Worm (Caenorhabditis elegans) whole organism, young adult: ENCODE measurements around the gene cut-1.
A peak's percentile ranks its signal among the peaks of the same experiment; 100 is the strongest.

Source experiments
- B0336.3 ChIP-seq: fragments of 200-800 bp; sonication (Bioruptor generic); IDR thresholded peaks from 2 replicates; pipeline ENCODE4 v1.3.6; 2022; ENCODE audit warnings: missing genetic modification characterization, missing compliant biosample characterization
- C06A6.2 ChIP-seq: fragments of 200-800 bp; sonication (Bioruptor generic); conservative IDR thresholded peaks from 2 replicates; pipeline ENCODE4 v1.3.6; 2022; ENCODE audit warnings: missing genetic modification characterization, missing compliant biosample characterization
- D2030.7 ChIP-seq: fragments of 200-800 bp; sonication (Bioruptor generic); IDR thresholded peaks from 2 replicates; pipeline ENCODE4 v1.3.6; 2022; ENCODE audit warnings: missing genetic modification reagents, missing genetic modification characterization, missing compliant biosample characterization
- F22D6.2 ChIP-seq: sonication (generic microtip); optimal IDR thresholded peaks from 2 replicates; lab custom pipeline; 2016; ENCODE audit warnings: mild to moderate bottlenecking, missing genetic modification characterization, missing compliant biosample characterization
- F33H1.4 ChIP-seq: fragments of 200-800 bp; sonication (Bioruptor generic); IDR thresholded peaks from 2 replicates; pipeline ENCODE4 v1.3.6; 2022; ENCODE audit warnings: missing genetic modification reagents, missing genetic modification characterization, missing compliant biosample characterization
- F37B4.10 ChIP-seq: fragments of 200-800 bp; sonication (Bioruptor generic); IDR thresholded peaks from 2 replicates; pipeline ENCODE4 v1.3.6; 2022; ENCODE audit warnings: missing genetic modification characterization, missing compliant biosample characterization
- F52B5.7 ChIP-seq: sonication (generic microtip); optimal IDR thresholded peaks from 2 replicates; lab custom pipeline; 2016; ENCODE audit warnings: mild to moderate bottlenecking, missing genetic modification characterization, missing compliant biosample characterization
- F57A8.1 ChIP-seq: fragments of 200-800 bp; sonication (Bioruptor generic); optimal IDR thresholded peaks from 2 replicates; lab custom pipeline; 2018; ENCODE audit warnings: mild to moderate bottlenecking, missing genetic modification characterization, moderate library complexity, missing compliant biosample characterization
- Y53F4B.3 ChIP-seq: fragments of 200-800 bp; sonication (Bioruptor generic); IDR thresholded peaks from 2 replicates; pipeline ENCODE4 v1.3.6; 2022; ENCODE audit warnings: missing genetic modification reagents, missing genetic modification characterization, missing compliant biosample characterization
- Y53G8AR.9 ChIP-seq: fragments of 200-800 bp; sonication (Bioruptor generic); conservative IDR thresholded peaks from 2 replicates; pipeline ENCODE4 v1.3.6; 2022; ENCODE audit warnings: missing genetic modification reagents, missing genetic modification characterization, missing compliant biosample characterization
- Y67H2A.10 ChIP-seq: fragments of 200-800 bp; sonication (Bioruptor generic); conservative IDR thresholded peaks from 2 replicates; pipeline ENCODE4 v1.3.6; 2022; ENCODE audit warnings: missing genetic modification reagents, missing genetic modification characterization, missing compliant biosample characterization
- Y95B8A.8 ChIP-seq: fragments of 200-800 bp; sonication (Bioruptor generic); IDR thresholded peaks from 2 replicates; pipeline ENCODE4 v1.3.6; 2022; ENCODE audit warnings: missing genetic modification reagents, missing genetic modification characterization, missing compliant biosample characterization
- atf-7 ChIP-seq: sonication (generic microtip); optimal IDR thresholded peaks from 2 replicates; lab custom pipeline; 2017; ENCODE audit warnings: mild to moderate bottlenecking, missing genetic modification characterization, missing compliant biosample characterization
- attf-6 ChIP-seq: fragments of 200-800 bp; sonication (Bioruptor generic); IDR thresholded peaks from 2 replicates; pipeline ENCODE4 v1.3.6; 2022; ENCODE audit warnings: missing genetic modification reagents, missing genetic modification characterization, missing compliant biosample characterization
- bed-1 ChIP-seq: fragments of 200-800 bp; sonication (Bioruptor generic); IDR thresholded peaks from 2 replicates; pipeline ENCODE4 v1.3.6; 2022; ENCODE audit warnings: missing genetic modification reagents, missing genetic modification characterization, missing compliant biosample characterization
- cebp-2 ChIP-seq: fragments of 200-800 bp; sonication (Bioruptor generic); IDR thresholded peaks from 2 replicates; pipeline ENCODE4 v1.3.6; 2022; ENCODE audit warnings: missing genetic modification characterization, missing compliant biosample characterization
- ceh-100 ChIP-seq: fragments of 200-800 bp; sonication (Bioruptor generic); IDR thresholded peaks from 2 replicates; pipeline ENCODE4 v1.3.6; 2022; ENCODE audit warnings: missing genetic modification reagents, missing genetic modification characterization, missing compliant biosample characterization
- ceh-27 ChIP-seq: fragments of 200-800 bp; sonication (Bioruptor generic); optimal IDR thresholded peaks from 2 replicates; lab custom pipeline; 2018; ENCODE audit warnings: mild to moderate bottlenecking, missing genetic modification characterization, moderate library complexity, missing compliant biosample characterization
- ceh-58 ChIP-seq: fragments of 200-800 bp; sonication (Bioruptor generic); IDR thresholded peaks from 2 replicates; pipeline ENCODE4 v1.3.6; 2022; ENCODE audit warnings: missing genetic modification characterization, missing compliant biosample characterization
- ceh-79 ChIP-seq: sonication (generic microtip); optimal IDR thresholded peaks from 2 replicates; lab custom pipeline; 2017; ENCODE audit warnings: mild to moderate bottlenecking, missing genetic modification characterization, missing compliant biosample characterization
- ceh-91 ChIP-seq: fragments of 200-800 bp; sonication (Bioruptor generic); IDR thresholded peaks from 2 replicates; pipeline ENCODE4 v1.3.6; 2022; ENCODE audit warnings: missing genetic modification reagents, missing genetic modification characterization, missing compliant biosample characterization
- die-1 ChIP-seq: sonication (generic microtip); optimal IDR thresholded peaks from 2 replicates; lab custom pipeline; 2016; ENCODE audit warnings: missing genotype, mild to moderate bottlenecking, missing genetic modification characterization, missing compliant biosample characterization
- dpff-1 ChIP-seq: sonication (generic microtip); optimal IDR thresholded peaks from 2 replicates; lab custom pipeline; 2017; ENCODE audit warnings: mild to moderate bottlenecking, missing genetic modification characterization, missing compliant biosample characterization
- dpl-1 ChIP-seq: fragments of 150-350 bp; optimal IDR thresholded peaks from 2 replicates; lab custom pipeline; 2014; ENCODE audit warnings: missing biosample characterization, missing genetic modification reagents, missing genetic modification characterization
- egl-18 ChIP-seq: fragments of 200-800 bp; sonication (Bioruptor generic); IDR thresholded peaks from 2 replicates; pipeline ENCODE4 v1.3.6; 2022; ENCODE audit warnings: missing genetic modification reagents, missing genetic modification characterization, missing compliant biosample characterization
- egl-44 ChIP-seq: fragments of 200-800 bp; sonication (Bioruptor generic); IDR thresholded peaks from 2 replicates; pipeline ENCODE4 v1.3.6; 2022; ENCODE audit warnings: missing genetic modification reagents, missing genetic modification characterization, missing compliant biosample characterization
- egrh-3 ChIP-seq: fragments of 200-800 bp; sonication (Bioruptor generic); IDR thresholded peaks from 2 replicates; pipeline ENCODE4 v1.3.6; 2022; ENCODE audit warnings: missing genetic modification reagents, missing genetic modification characterization, missing compliant biosample characterization
- ets-4 ChIP-seq: fragments of 200-800 bp; sonication (Bioruptor generic); optimal IDR thresholded peaks from 2 replicates; lab custom pipeline; 2018; ENCODE audit warnings: mild to moderate bottlenecking, missing genetic modification characterization, missing compliant biosample characterization
- fkh-3 ChIP-seq: sonication (generic microtip); optimal IDR thresholded peaks from 2 replicates; lab custom pipeline; 2016; ENCODE audit warnings: mild to moderate bottlenecking, missing genetic modification characterization, missing compliant biosample characterization
- gei-17 ChIP-seq: fragments of 200-800 bp; sonication (Bioruptor generic); optimal IDR thresholded peaks from 2 replicates; lab custom pipeline; 2018; ENCODE audit warnings: mild to moderate bottlenecking, missing genetic modification characterization, missing compliant biosample characterization
- let-526 ChIP-seq: fragments of 200-800 bp; sonication (Bioruptor generic); IDR thresholded peaks from 2 replicates; pipeline ENCODE4 v1.3.6; 2022; ENCODE audit warnings: missing genetic modification reagents, missing genetic modification characterization, missing compliant biosample characterization
- let-607 ChIP-seq, 2 experiments: fragments of 200-800 bp in 1 of 2; sonication (Bioruptor generic) in 1 of 2; sonication (generic microtip) in 1 of 2; optimal IDR thresholded peaks; 2 replicates each; lab custom pipeline; 2016 to 2018; ENCODE audit warnings: mild to moderate bottlenecking in 2 of 2, missing compliant biosample characterization in 2 of 2, missing genetic modification characterization in 2 of 2, moderate library complexity in 2 of 2, missing genotype in 1 of 2
- lin-26 ChIP-seq: fragments of 200-800 bp; sonication (Bioruptor generic); IDR thresholded peaks from 2 replicates; pipeline ENCODE4 v1.3.6; 2022; ENCODE audit warnings: missing genetic modification reagents, missing genetic modification characterization, missing compliant biosample characterization
- lir-1 ChIP-seq: fragments of 200-800 bp; sonication (Bioruptor generic); conservative IDR thresholded peaks from 2 replicates; pipeline ENCODE4 v1.3.6; 2022; ENCODE audit warnings: missing genetic modification reagents, missing genetic modification characterization, missing compliant biosample characterization
- lsl-1 ChIP-seq: fragments of 200-800 bp; sonication (Bioruptor generic); optimal IDR thresholded peaks from 2 replicates; lab custom pipeline; 2018; ENCODE audit warnings: mild to moderate bottlenecking, missing genetic modification characterization, moderate library complexity, missing compliant biosample characterization
- madf-3 ChIP-seq: fragments of 200-800 bp; sonication (Bioruptor generic); IDR thresholded peaks from 2 replicates; pipeline ENCODE4 v1.3.6; 2022; ENCODE audit warnings: missing genetic modification reagents, missing genetic modification characterization, missing compliant biosample characterization
- madf-8 ChIP-seq: fragments of 200-800 bp; sonication (Bioruptor generic); conservative IDR thresholded peaks from 2 replicates; pipeline ENCODE4 v1.3.6; 2022; ENCODE audit warnings: missing genetic modification reagents, missing genetic modification characterization, missing compliant biosample characterization
- mcd-1 ChIP-seq: fragments of 200-800 bp; sonication (Bioruptor generic); IDR thresholded peaks from 2 replicates; pipeline ENCODE4 v1.3.6; 2022; ENCODE audit warnings: missing genetic modification reagents, missing genetic modification characterization, missing compliant biosample characterization
- mel-28 ChIP-seq: sonication (generic microtip); optimal IDR thresholded peaks from 2 replicates; lab custom pipeline; 2016; ENCODE audit warnings: borderline replicate concordance, mild to moderate bottlenecking, missing genetic modification characterization, missing compliant biosample characterization
- mes-4 ChIP-seq: sonication (generic microtip); optimal IDR thresholded peaks from 2 replicates; lab custom pipeline; 2016; ENCODE audit warnings: missing genotype, missing genetic modification characterization, missing compliant biosample characterization
- nhr-179 ChIP-seq: sonication (generic microtip); optimal IDR thresholded peaks from 2 replicates; lab custom pipeline; 2016; ENCODE audit warnings: mild to moderate bottlenecking, missing genetic modification characterization, missing compliant biosample characterization
- rec-8 ChIP-seq, 2 experiments: sonication (generic microtip); optimal IDR thresholded peaks; 2 replicates each; lab custom pipeline; 2016; ENCODE audit warnings: mild to moderate bottlenecking in 2 of 2, missing genetic modification characterization in 2 of 2, missing genetic modification reagents in 2 of 2, missing genotype in 2 of 2, missing biosample characterization in 1 of 2, missing compliant biosample characterization in 1 of 2, moderate library complexity in 1 of 2
- sea-2 ChIP-seq: fragments of 200-800 bp; sonication (Bioruptor generic); IDR thresholded peaks from 2 replicates; pipeline ENCODE4 v1.3.6; 2022; ENCODE audit warnings: missing genetic modification characterization, missing compliant biosample characterization
- sptf-2 ChIP-seq: fragments of 200-800 bp; sonication (Bioruptor generic); optimal IDR thresholded peaks from 2 replicates; lab custom pipeline; 2018; ENCODE audit warnings: mild to moderate bottlenecking, missing genetic modification characterization, missing compliant biosample characterization
- tbp1 ChIP-seq: fragments of 200-800 bp; sonication (Bioruptor generic); optimal IDR thresholded peaks from 2 replicates; lab custom pipeline; 2018; ENCODE audit warnings: mild to moderate bottlenecking, missing genetic modification characterization, missing compliant biosample characterization
- tlf-1 ChIP-seq: fragments of 200-800 bp; sonication (Bioruptor generic); optimal IDR thresholded peaks from 2 replicates; lab custom pipeline; 2018; ENCODE audit warnings: mild to moderate bottlenecking, missing genetic modification characterization, missing compliant biosample characterization
- unc-130 ChIP-seq: sonication (generic microtip); optimal IDR thresholded peaks from 2 replicates; lab custom pipeline; 2016; ENCODE audit warnings: missing genetic modification reagents, missing genetic modification characterization, missing compliant biosample characterization
- zfh-2 ChIP-seq: fragments of 200-800 bp; sonication (Bioruptor generic); conservative IDR thresholded peaks from 2 replicates; pipeline ENCODE4 v1.3.6; 2022; ENCODE audit warnings: missing genetic modification reagents, missing genetic modification characterization, missing compliant biosample characterization
- ztf-25 ChIP-seq: fragments of 200-800 bp; sonication (Bioruptor generic); IDR thresholded peaks from 2 replicates; pipeline ENCODE4 v1.3.6; 2022; ENCODE audit warnings: missing genetic modification reagents, missing genetic modification characterization, missing compliant biosample characterization

The cut-1 gene

ce11 chrII:11224045-11224481 lies 44.9 kb upstream of the cut-1 start (continued):
- peak; percentile 27 for TF ChIP-seq die-1 (tag; lab: Kevin White, UChicago)
- peak; percentile 37 for TF ChIP-seq F52B5.7 (tag; lab: Kevin White, UChicago)
- TF ChIP-seq ets-4 (GFP tag; lab: Kevin White, UChicago), result peak; percentile 74
- TF ChIP-seq nhr-179 (tag; lab: Kevin White, UChicago), result peak; percentile 11
- TF ChIP-seq gei-17 (GFP tag; lab: Kevin White, UChicago), result peak; percentile 78
- TF ChIP-seq egrh-3 (GFP tag; lab: Robert Waterston, UW), result no peak
- peak; percentile 94 for TF ChIP-seq D2030.7 (GFP tag; lab: Robert Waterston, UW)
- TF ChIP-seq dpl-1, result no peak
- TF ChIP-seq ztf-25 (GFP tag; lab: Robert Waterston, UW), result no peak
- TF ChIP-seq tlf-1, result peak; percentile 66
- TF ChIP-seq lsl-1 (GFP tag; lab: Kevin White, UChicago), result peak; percentile 92
- 0 out of 2 replicates have a peak, but pooled peaks have one; percentile 39 for TF ChIP-seq lir-1 (GFP tag; lab: Robert Waterston, UW)
- TF ChIP-seq sea-2 (GFP tag; lab: Robert Waterston, UW), result no peak
- TF ChIP-seq Y53G8AR.9, result no peak; the same call in 1 of the 2 replicates
- peak; percentile 76; the same call in 1 of the 2 replicates for TF ChIP-seq madf-3 (GFP tag; lab: Robert Waterston, UW)
- no peak for TF ChIP-seq let-526 (GFP tag; lab: Robert Waterston, UW)
- peak in 1 of 2 experiments; percentile 38 for TF ChIP-seq rec-8 (tag; optimal IDR thresholded peaks at IDR 0.05; lab: Kevin White, UChicago)
- TF ChIP-seq ceh-91, result peak; percentile 49; the same call in 1 of the 2 replicates
- TF ChIP-seq B0336.3, result peak; percentile 96
- no peak for TF ChIP-seq F22D6.2 (tag; lab: Kevin White, UChicago)
- TF ChIP-seq ceh-58 (GFP tag; lab: Robert Waterston, UW), result no peak
- no peak for TF ChIP-seq F57A8.1
- no peak for TF ChIP-seq bed-1 (GFP tag; lab: Robert Waterston, UW)
- TF ChIP-seq ceh-27 (GFP tag; lab: Kevin White, UChicago), result peak; percentile 53
- peak; percentile 74 for TF ChIP-seq F33H1.4 (GFP tag; lab: Robert Waterston, UW)
- TF ChIP-seq zfh-2 (GFP tag; lab: Robert Waterston, UW), result peak; percentile 76
- TF ChIP-seq mcd-1 (GFP tag; lab: Robert Waterston, UW), result peak; percentile 88
- peak; percentile 66 for TF ChIP-seq ceh-100
- TF ChIP-seq mel-28, result no peak
- TF ChIP-seq sptf-2 (GFP tag; lab: Kevin White, UChicago), result no peak
- no peak for TF ChIP-seq egl-18 (GFP tag; lab: Robert Waterston, UW)
- TF ChIP-seq ceh-79, result no peak
- peak; percentile 68 for TF ChIP-seq dpff-1 (tag; lab: Kevin White, UChicago)
- TF ChIP-seq attf-6 (GFP tag; lab: Robert Waterston, UW), result peak; percentile 93
- peak; percentile 54 for TF ChIP-seq atf-7 (tag; lab: Kevin White, UChicago)
- peak; percentile 64; the same call in 1 of the 2 replicates for TF ChIP-seq lin-26
- TF ChIP-seq F37B4.10, result no peak
- TF ChIP-seq C06A6.2 (GFP tag; lab: Robert Waterston, UW), result peak; percentile 54; the same call in 1 of the 2 replicates
- TF ChIP-seq unc-130 (GFP tag; lab: Kevin White, UChicago), result peak; percentile 33
- TF ChIP-seq cebp-2 (GFP tag; lab: Robert Waterston, UW), result no peak
- peak; percentile 82 for TF ChIP-seq tbp1 (GFP tag; lab: Kevin White, UChicago)
- TF ChIP-seq let-607 (tag; optimal IDR thresholded peaks at IDR 0.05; lab: Kevin White, UChicago), result peak; percentile 50 to 68
- peak; percentile 29 for TF ChIP-seq mes-4 (tag; lab: Kevin White, UChicago)
- TF ChIP-seq Y95B8A.8 (GFP tag; lab: Robert Waterston, UW), result no peak
- peak; percentile 85 for TF ChIP-seq madf-8 (GFP tag; lab: Robert Waterston, UW)
- TF ChIP-seq Y53F4B.3, result no peak
- TF ChIP-seq egl-44, result 0 out of 2 replicates have a peak, but pooled peaks have one; percentile 20
- TF ChIP-seq fkh-3 (tag; lab: Kevin White, UChicago), result no peak
- no peak for TF ChIP-seq Y67H2A.10 (GFP tag; lab: Robert Waterston, UW)
